Fruit fly (Drosophila melanogaster) whole organism, embryonic: Measurements from ENCODE around the gene CG14253.

Experiments used
- BEAF-32 ChIP-seq: fragments of 200-800 bp; sonication (Bioruptor generic); optimal IDR thresholded peaks from 3 replicates; lab custom pipeline; 2017; ENCODE audit warnings: missing biosample characterization, missing genetic modification characterization, mild to moderate bottlenecking, moderate library complexity, missing genetic modification reagents
- Bdp1 ChIP-seq: fragments of 200-800 bp; sonication (Bioruptor generic); optimal IDR thresholded peaks from 3 replicates; lab custom pipeline; 2016; ENCODE audit warnings: missing biosample characterization, missing genetic modification characterization
- CG10321 ChIP-seq: fragments of 200-800 bp; sonication (Bioruptor generic); IDR thresholded peaks from 2 replicates; pipeline ENCODE4 v1.3.6; 2022; ENCODE audit warnings: missing biosample characterization, missing genetic modification characterization
- CG10979 ChIP-seq: fragments of 200-800 bp; sonication (Bioruptor generic); optimal IDR thresholded peaks from 2 replicates; lab custom pipeline; 2018; ENCODE audit warnings: missing biosample characterization, mild to moderate bottlenecking, missing genetic modification characterization, moderate library complexity
- CG12769 ChIP-seq: fragments of 200-800 bp; sonication (Bioruptor generic); optimal IDR thresholded peaks from 2 replicates; lab custom pipeline; 2019; ENCODE audit warnings: missing biosample characterization, mild to moderate bottlenecking, missing genetic modification characterization, moderate library complexity
- CG1529 ChIP-seq: fragments of 200-800 bp; sonication (Bioruptor generic); optimal IDR thresholded peaks from 3 replicates; lab custom pipeline; 2018; ENCODE audit warnings: missing biosample characterization, missing genetic modification characterization
- CG16813 ChIP-seq: fragments of 200-800 bp; sonication (Bioruptor generic); IDR thresholded peaks from 3 replicates; pipeline ENCODE4 v1.3.6; 2022; ENCODE audit warnings: missing biosample characterization, missing genetic modification characterization; ENCODE audit not compliant: partially characterized antibody
- CG17385 ChIP-seq: fragments of 200-800 bp; sonication (Bioruptor generic); optimal IDR thresholded peaks from 3 replicates; lab custom pipeline; 2018; ENCODE audit warnings: missing biosample characterization, mild to moderate bottlenecking, missing genetic modification characterization
- CG17802 ChIP-seq: fragments of 200-800 bp; sonication (Bioruptor generic); optimal IDR thresholded peaks from 2 replicates; lab custom pipeline; 2018; ENCODE audit warnings: missing biosample characterization, mild to moderate bottlenecking, missing genetic modification characterization, moderate library complexity
- CG18599 ChIP-seq: fragments of 200-800 bp; sonication (Bioruptor generic); optimal IDR thresholded peaks from 3 replicates; lab custom pipeline; 2017; ENCODE audit warnings: missing biosample characterization, missing genetic modification characterization, mild to moderate bottlenecking, moderate library complexity, missing genetic modification reagents
- CG18619 ChIP-seq: fragments of 200-800 bp; sonication (Bioruptor generic); optimal IDR thresholded peaks from 3 replicates; lab custom pipeline; 2017; ENCODE audit warnings: missing biosample characterization, mild to moderate bottlenecking, missing genetic modification characterization
- CG3995 ChIP-seq: fragments of 200-800 bp; sonication (Bioruptor generic); optimal IDR thresholded peaks from 3 replicates; lab custom pipeline; 2016; ENCODE audit warnings: missing biosample characterization, missing genetic modification characterization
- CG4404 ChIP-seq: fragments of 200-800 bp; sonication (Bioruptor generic); IDR thresholded peaks from 2 replicates; pipeline ENCODE4 v1.3.6; 2022; ENCODE audit warnings: missing biosample characterization, missing genetic modification characterization
- CG4854 ChIP-seq: fragments of 200-800 bp; sonication (Bioruptor generic); optimal IDR thresholded peaks from 2 replicates; lab custom pipeline; 2016; ENCODE audit warnings: missing biosample characterization, missing genetic modification characterization, inconsistent platforms
- CG5180 ChIP-seq: fragments of 200-800 bp; sonication (Bioruptor generic); optimal IDR thresholded peaks from 3 replicates; lab custom pipeline; 2017; ENCODE audit warnings: missing biosample characterization, missing genetic modification characterization, mild to moderate bottlenecking, moderate library complexity, missing genetic modification reagents
- Dad ChIP-seq: fragments of 200-800 bp; sonication (Bioruptor generic); optimal IDR thresholded peaks from 3 replicates; lab custom pipeline; 2016; ENCODE audit warnings: missing biosample characterization, missing genetic modification characterization
- Dfd ChIP-seq, 2 experiments: fragments of >200 bp; optimal IDR thresholded peaks; 2 replicates each; lab custom pipeline; 2017; ENCODE audit warnings: missing biosample characterization in 2 of 2, missing genetic modification characterization in 2 of 2
- Ets65A ChIP-seq: fragments of 200-800 bp; sonication (Bioruptor generic); peaks from one replicate; lab custom pipeline; 2016; ENCODE audit warnings: missing biosample characterization, missing genetic modification characterization
- GATAe ChIP-seq: fragments of 200-800 bp; sonication (Bioruptor generic); conservative IDR thresholded peaks from 2 replicates; pipeline ENCODE4 v1.3.6; 2022; ENCODE audit warnings: missing biosample characterization, missing genetic modification characterization
- Gsc ChIP-seq: fragments of 200-800 bp; sonication (Bioruptor generic); IDR thresholded peaks from 2 replicates; pipeline ENCODE4 v1.3.6; 2022; ENCODE audit warnings: missing biosample characterization, missing genetic modification characterization
- Hand ChIP-seq: fragments of 200-800 bp; sonication (Bioruptor generic); optimal IDR thresholded peaks from 2 replicates; lab custom pipeline; 2017; ENCODE audit warnings: mild to moderate bottlenecking, missing biosample characterization, missing genetic modification reagents, missing genetic modification characterization
- Jarid2 ChIP-seq: fragments of 200-800 bp; sonication (Bioruptor generic); optimal IDR thresholded peaks from 3 replicates; lab custom pipeline; 2017; ENCODE audit warnings: mild to moderate bottlenecking, missing biosample characterization, missing genetic modification reagents, missing genetic modification characterization
- MTF-1 ChIP-seq: fragments of 200-800 bp; sonication (Bioruptor generic); optimal IDR thresholded peaks from 2 replicates; lab custom pipeline; 2018; ENCODE audit warnings: missing biosample characterization, mild to moderate bottlenecking, missing genetic modification characterization, borderline replicate concordance
- Med ChIP-seq: fragments of 200-800 bp; sonication (Bioruptor generic); peaks from one replicate; lab custom pipeline; 2016; ENCODE audit warnings: missing biosample characterization, missing genetic modification characterization, mild to moderate bottlenecking, inconsistent platforms, moderate library complexity
- Nf-YC ChIP-seq: fragments of 200-800 bp; optimal IDR thresholded peaks from 3 replicates; lab custom pipeline; 2019; ENCODE audit warnings: missing biosample characterization, mild to moderate bottlenecking, missing genetic modification characterization, moderate library complexity
- Vsx1 ChIP-seq: fragments of 200-800 bp; sonication (Bioruptor generic); optimal IDR thresholded peaks from 2 replicates; lab custom pipeline; 2017; ENCODE audit warnings: missing biosample characterization, mild to moderate bottlenecking, missing genetic modification characterization, missing genetic modification reagents
- al ChIP-seq: fragments of 200-800 bp; sonication (Bioruptor generic); IDR thresholded peaks from 2 replicates; pipeline ENCODE4 v1.3.6; 2022; ENCODE audit warnings: missing biosample characterization, missing genetic modification characterization
- amos ChIP-seq: fragments of 200-800 bp; sonication (Bioruptor generic); IDR thresholded peaks from 2 replicates; pipeline ENCODE4 v1.3.6; 2022; ENCODE audit warnings: missing biosample characterization, missing genetic modification characterization; ENCODE audit not compliant: partially characterized antibody
- cwo ChIP-seq: fragments of 200-800 bp; sonication (Bioruptor generic); optimal IDR thresholded peaks from 3 replicates; lab custom pipeline; 2017; ENCODE audit warnings: missing biosample characterization, missing genetic modification characterization, mild to moderate bottlenecking, moderate library complexity, missing genetic modification reagents
- da ChIP-seq: fragments of 200-800 bp; sonication (Bioruptor generic); optimal IDR thresholded peaks from 2 replicates; lab custom pipeline; 2016; ENCODE audit warnings: missing biosample characterization, missing genetic modification characterization
- eve ChIP-seq, 2 experiments: fragments of >200 bp; optimal IDR thresholded peaks; 2 replicates each; lab custom pipeline; 2017; ENCODE audit warnings: missing biosample characterization in 2 of 2, missing genetic modification characterization in 2 of 2
- fd102C ChIP-seq: fragments of 200-800 bp; sonication (Bioruptor generic); optimal IDR thresholded peaks from 2 replicates; lab custom pipeline; 2018; ENCODE audit warnings: missing biosample characterization, mild to moderate bottlenecking, missing genetic modification characterization, moderate library complexity
- gce ChIP-seq: fragments of 200-800 bp; sonication (Bioruptor generic); IDR thresholded peaks from 3 replicates; pipeline ENCODE4 v1.3.6; 2022; ENCODE audit warnings: missing biosample characterization, missing genetic modification characterization
- gcm ChIP-seq: fragments of 200-800 bp; sonication (Bioruptor generic); optimal IDR thresholded peaks from 2 replicates; lab custom pipeline; 2019; ENCODE audit warnings: missing biosample characterization, mild to moderate bottlenecking, missing genetic modification characterization, moderate library complexity
- grau ChIP-seq: fragments of 200-800 bp; optimal IDR thresholded peaks from 3 replicates; lab custom pipeline; 2019; ENCODE audit warnings: missing biosample characterization, mild to moderate bottlenecking, missing genetic modification characterization, moderate library complexity
- ken ChIP-seq: fragments of 200-800 bp; sonication (Bioruptor generic); IDR thresholded peaks from 3 replicates; pipeline ENCODE4 v1.3.6; 2022; ENCODE audit warnings: missing biosample characterization, missing genetic modification characterization
- kni ChIP-seq: fragments of 200-800 bp; sonication (Bioruptor generic); optimal IDR thresholded peaks from 3 replicates; lab custom pipeline; 2017; ENCODE audit warnings: mild to moderate bottlenecking, missing biosample characterization, missing genetic modification reagents, missing genetic modification characterization
- lov ChIP-seq, 2 experiments: fragments of 200-800 bp in 1 of 2; fragments of >200 bp in 1 of 2; sonication (Bioruptor generic) in 1 of 2; IDR thresholded peaks in 1 of 2; optimal IDR thresholded peaks in 1 of 2; 2 replicates in 1 of 2; 3 replicates in 1 of 2; pipeline versions ENCODE4 v1.3.6 to Lab custom; 2017 to 2022; ENCODE audit warnings: missing biosample characterization in 1 of 2, missing genetic modification characterization in 1 of 2
- mam ChIP-seq: fragments of 200-800 bp; sonication (Bioruptor generic); optimal IDR thresholded peaks from 3 replicates; lab custom pipeline; 2016; ENCODE audit warnings: missing biosample characterization, missing genetic modification characterization
- onecut ChIP-seq: fragments of 200-800 bp; sonication (Bioruptor generic); IDR thresholded peaks from 2 replicates; pipeline ENCODE4 v1.3.6; 2022; ENCODE audit warnings: missing biosample characterization, missing genetic modification characterization
- pfk ChIP-seq: fragments of 200-800 bp; sonication (Bioruptor generic); optimal IDR thresholded peaks from 2 replicates; lab custom pipeline; 2018; ENCODE audit warnings: missing biosample characterization, mild to moderate bottlenecking, missing genetic modification characterization, moderate library complexity
- psq ChIP-seq: fragments of 200-800 bp; sonication (Bioruptor generic); optimal IDR thresholded peaks from 2 replicates; lab custom pipeline; 2017; ENCODE audit warnings: missing biosample characterization, missing genetic modification characterization
- rib ChIP-seq: fragments of 200-800 bp; sonication (Bioruptor generic); IDR thresholded peaks from 2 replicates; pipeline ENCODE4 v1.3.6; 2022; ENCODE audit warnings: missing biosample characterization, missing genetic modification characterization
- sens ChIP-seq: fragments of 200-800 bp; sonication (Bioruptor generic); peaks from one replicate; lab custom pipeline; 2016; ENCODE audit warnings: missing biosample characterization, missing genetic modification characterization
- slou ChIP-seq: fragments of 200-800 bp; sonication (Bioruptor generic); optimal IDR thresholded peaks from 3 replicates; lab custom pipeline; 2016; ENCODE audit warnings: missing biosample characterization, missing genetic modification characterization
- ssp ChIP-seq: fragments of 200-800 bp; sonication (Bioruptor generic); IDR thresholded peaks from 2 replicates; pipeline ENCODE4 v1.3.6; 2022; ENCODE audit warnings: missing biosample characterization, missing genetic modification characterization
- stwl ChIP-seq: fragments of 200-800 bp; sonication (Bioruptor generic); optimal IDR thresholded peaks from 3 replicates; lab custom pipeline; 2018; ENCODE audit warnings: missing biosample characterization, mild to moderate bottlenecking, missing genetic modification characterization, moderate library complexity
- z ChIP-seq: fragments of 200-800 bp; sonication (Bioruptor generic); IDR thresholded peaks from 3 replicates; pipeline ENCODE4 v1.3.6; 2022; ENCODE audit warnings: missing biosample characterization, missing genetic modification characterization

Gene CG14253

DNA sequence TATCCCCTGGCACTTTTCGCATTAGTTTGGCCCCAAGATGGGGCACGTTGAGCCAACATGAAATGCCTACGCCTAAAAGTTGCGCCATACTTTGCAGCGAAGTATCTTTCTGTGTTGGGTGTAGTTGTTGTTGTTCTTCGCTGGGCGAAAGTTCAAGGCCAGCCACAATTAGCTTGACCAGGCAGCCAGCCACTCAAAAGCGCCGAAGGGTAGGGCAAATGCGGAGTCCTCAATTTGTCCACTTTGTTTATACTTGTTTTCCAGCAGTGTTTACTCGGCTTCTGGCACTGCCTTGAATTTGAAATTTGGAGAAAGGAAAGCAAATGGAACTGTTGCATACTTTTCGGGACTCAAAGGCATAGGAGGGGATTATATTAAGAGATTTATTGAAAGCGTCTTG, 21.2 kb upstream of the CG14253 start (continued):
- TF ChIP-seq grau: no peak
- TF ChIP-seq slou (GFP tag; lab: Kevin White, UChicago): no peak
- TF ChIP-seq, all 482 proteins: peak for 5

DNA sequence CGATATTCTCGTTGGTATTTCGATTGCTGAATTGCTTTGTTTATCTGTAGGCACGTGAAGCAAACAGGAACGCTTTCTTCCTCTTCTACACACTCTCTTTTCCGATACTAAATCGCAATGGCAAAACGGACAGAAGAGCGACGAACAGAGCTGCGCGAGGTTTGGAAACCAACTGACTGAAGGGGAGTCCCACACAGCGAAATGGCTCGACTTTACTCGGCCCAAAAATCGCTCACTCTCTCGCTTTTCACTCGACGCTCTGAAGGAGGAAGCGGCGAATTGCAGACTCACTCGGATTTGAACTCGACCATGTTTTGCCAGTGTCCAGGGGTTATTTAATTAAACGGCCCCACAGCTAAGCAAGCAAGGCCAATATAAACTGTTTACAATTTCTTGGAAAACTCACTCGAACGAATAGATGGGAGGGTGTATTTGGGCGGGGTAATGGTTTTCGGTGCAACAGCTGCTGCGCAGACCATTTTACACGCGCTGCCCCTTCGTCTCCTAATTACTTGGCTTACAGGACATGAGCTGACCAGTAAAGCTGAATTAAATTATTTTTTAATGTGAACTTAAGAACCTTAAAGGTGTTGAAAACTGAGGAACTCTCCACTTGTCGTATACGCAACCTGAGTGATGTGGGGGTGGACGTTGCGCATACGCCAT, 19.9 kb upstream of the CG14253 start, which contains the start of gene CG6330:
TSS of gene CG6330 (minus strand) at position 178 of the 666 bp plus-strand sequence.
- TF ChIP-seq cwo (GFP tag; lab: Kevin White, UChicago): peak; percentile 27
- TF ChIP-seq CG1529 (GFP tag; lab: Kevin White, UChicago): no peak
- no peak for TF ChIP-seq CG16813 (GFP tag; lab: Robert Waterston, UW)
- TF ChIP-seq rib (GFP tag; lab: Robert Waterston, UW): no peak
- no peak for TF ChIP-seq eve (GFP tag; optimal IDR thresholded peaks at IDR 0.05; lab: Kevin White, UChicago)
- no peak for TF ChIP-seq Gsc (GFP tag; lab: Robert Waterston, UW)
- TF ChIP-seq Bdp1 (GFP tag; lab: Kevin White, UChicago): no peak
- peak; percentile 25 for TF ChIP-seq CG18599
- TF ChIP-seq Vsx1 (GFP tag; lab: Kevin White, UChicago): no peak
- peak; percentile 49; the same call in 1 of the 2 replicates for TF ChIP-seq onecut
- no peak for TF ChIP-seq kni (GFP tag; lab: Kevin White, UChicago)
- TF ChIP-seq CG12769 (tag; lab: Kevin White, UChicago): peak; percentile 42
- peak; percentile 60 for TF ChIP-seq Med (GFP tag; lab: Kevin White, UChicago)
- TF ChIP-seq z: peak; percentile 92
- TF ChIP-seq Nf-YC (tag; lab: Kevin White, UChicago): no peak
- no peak for TF ChIP-seq CG17802
- no peak for TF ChIP-seq mam (GFP tag; lab: Kevin White, UChicago)
- TF ChIP-seq gce (GFP tag; lab: Robert Waterston, UW): no peak
- peak; percentile 26 for TF ChIP-seq CG17385 (GFP tag; lab: Kevin White, UChicago)
- no peak for TF ChIP-seq fd102C (GFP tag; lab: Kevin White, UChicago)
- no peak for TF ChIP-seq al (GFP tag; lab: Robert Waterston, UW)
- no peak for TF ChIP-seq Dad (GFP tag; lab: Kevin White, UChicago)
- no peak for TF ChIP-seq ken (GFP tag; lab: Robert Waterston, UW)
- no peak for TF ChIP-seq CG4854 (GFP tag; lab: Kevin White, UChicago)
- TF ChIP-seq da (GFP tag; lab: Kevin White, UChicago): no peak
- no peak for TF ChIP-seq GATAe
- peak; percentile 63 for TF ChIP-seq CG3995
- no peak for TF ChIP-seq gcm (GFP tag; lab: Kevin White, UChicago)
- TF ChIP-seq CG4404 (GFP tag; lab: Robert Waterston, UW): no peak
- TF ChIP-seq amos (GFP tag; lab: Robert Waterston, UW): peak; percentile 18; the same call in 1 of the 2 replicates
- TF ChIP-seq CG10321 (GFP tag; lab: Robert Waterston, UW): no peak
- TF ChIP-seq CG18619 (GFP tag; lab: Kevin White, UChicago): no peak
- no peak for TF ChIP-seq lov (optimal IDR thresholded peaks at IDR 0.05; lab: Kevin White, UChicago)
- no peak for TF ChIP-seq lov (GFP tag; IDR thresholded peaks at IDR 0.05; lab: Robert Waterston, UW)
- peak; percentile 14 for TF ChIP-seq Jarid2
- no peak for TF ChIP-seq psq (GFP tag; lab: Kevin White, UChicago)
- TF ChIP-seq pfk (GFP tag; lab: Kevin White, UChicago): no peak
- TF ChIP-seq CG10979 (tag; lab: Kevin White, UChicago): no peak
- no peak for TF ChIP-seq MTF-1 (GFP tag; lab: Kevin White, UChicago)
- no peak for TF ChIP-seq ssp
- TF ChIP-seq CG5180: no peak
- TF ChIP-seq Dfd (GFP tag; optimal IDR thresholded peaks at IDR 0.05; lab: Kevin White, UChicago): no peak
- peak; percentile 5 for TF ChIP-seq Ets65A (GFP tag; lab: Kevin White, UChicago)
- TF ChIP-seq Hand: peak; percentile 6
- no peak for TF ChIP-seq BEAF-32 (GFP tag; lab: Kevin White, UChicago)
- no peak for TF ChIP-seq sens (GFP tag; lab: Kevin White, UChicago)
- no peak for TF ChIP-seq stwl
